Worm (Caenorhabditis elegans) whole organism, young adult: ENCODE data around the gene ZK1055.6.

ENCODE experiments used
- B0019.2 ChIP-seq: fragments of 200-800 bp; sonication (Bioruptor generic); conservative IDR thresholded peaks from 2 replicates; pipeline ENCODE4 v1.3.6; 2022; ENCODE audit warnings: missing genetic modification reagents, missing genetic modification characterization, missing compliant biosample characterization
- B0261.1 ChIP-seq: sonication (generic microtip); optimal IDR thresholded peaks from 2 replicates; lab custom pipeline; 2016; ENCODE audit warnings: mild to moderate bottlenecking, missing genetic modification characterization, moderate library complexity, missing compliant biosample characterization
- C06A6.2 ChIP-seq: fragments of 200-800 bp; sonication (Bioruptor generic); conservative IDR thresholded peaks from 2 replicates; pipeline ENCODE4 v1.3.6; 2022; ENCODE audit warnings: missing genetic modification characterization, missing compliant biosample characterization
- T07F8.4 ChIP-seq: sonication (generic microtip); optimal IDR thresholded peaks from 2 replicates; lab custom pipeline; 2016; ENCODE audit warnings: mild to moderate bottlenecking, missing genetic modification characterization, moderate library complexity, missing compliant biosample characterization
- T26A5.8 ChIP-seq: sonication (generic microtip); optimal IDR thresholded peaks from 2 replicates; lab custom pipeline; 2016; ENCODE audit warnings: missing genetic modification characterization, missing compliant biosample characterization
- attf-5 ChIP-seq: fragments of 200-800 bp; sonication (Bioruptor generic); optimal IDR thresholded peaks from 2 replicates; lab custom pipeline; 2018; ENCODE audit warnings: mild to moderate bottlenecking, missing genetic modification characterization, missing compliant biosample characterization
- attf-6 ChIP-seq: fragments of 200-800 bp; sonication (Bioruptor generic); IDR thresholded peaks from 2 replicates; pipeline ENCODE4 v1.3.6; 2022; ENCODE audit warnings: missing genetic modification reagents, missing genetic modification characterization, missing compliant biosample characterization
- bed-2 ChIP-seq: fragments of 200-800 bp; sonication (Bioruptor generic); IDR thresholded peaks from 2 replicates; pipeline ENCODE4 v1.3.6; 2022; ENCODE audit warnings: missing genetic modification reagents, missing genetic modification characterization, missing compliant biosample characterization
- cebp-1 ChIP-seq, 2 experiments: fragments of 200-800 bp in 1 of 2; sonication (Bioruptor generic) in 1 of 2; sonication (generic microtip) in 1 of 2; IDR thresholded peaks in 1 of 2; optimal IDR thresholded peaks in 1 of 2; 2 replicates each; pipeline versions ENCODE4 v1.3.6 to Lab custom; 2017 to 2022; ENCODE audit warnings: missing compliant biosample characterization in 2 of 2, missing genetic modification characterization in 2 of 2, mild to moderate bottlenecking in 1 of 2, missing genetic modification reagents in 1 of 2, moderate library complexity in 1 of 2
- cebp-2 ChIP-seq: fragments of 200-800 bp; sonication (Bioruptor generic); IDR thresholded peaks from 2 replicates; pipeline ENCODE4 v1.3.6; 2022; ENCODE audit warnings: missing genetic modification characterization, missing compliant biosample characterization
- ceh-40 ChIP-seq: fragments of 200-800 bp; sonication (Bioruptor generic); IDR thresholded peaks from 2 replicates; pipeline ENCODE4 v1.3.6; 2022; ENCODE audit warnings: missing genetic modification characterization, missing compliant biosample characterization
- chd-7 ChIP-seq: sonication (generic microtip); optimal IDR thresholded peaks from 2 replicates; lab custom pipeline; 2016; ENCODE audit warnings: mild to moderate bottlenecking, missing genetic modification characterization, moderate library complexity, missing compliant biosample characterization
- die-1 ChIP-seq: sonication (generic microtip); optimal IDR thresholded peaks from 2 replicates; lab custom pipeline; 2016; ENCODE audit warnings: missing genotype, mild to moderate bottlenecking, missing genetic modification characterization, missing compliant biosample characterization
- dox-1 ChIP-seq: fragments of 200-800 bp; sonication (Bioruptor generic); IDR thresholded peaks from 2 replicates; pipeline ENCODE4 v1.3.6; 2022; ENCODE audit warnings: missing genetic modification reagents, missing genetic modification characterization, missing compliant biosample characterization
- dpff-1 ChIP-seq: sonication (generic microtip); optimal IDR thresholded peaks from 2 replicates; lab custom pipeline; 2017; ENCODE audit warnings: mild to moderate bottlenecking, missing genetic modification characterization, missing compliant biosample characterization
- ets-4 ChIP-seq: fragments of 200-800 bp; sonication (Bioruptor generic); optimal IDR thresholded peaks from 2 replicates; lab custom pipeline; 2018; ENCODE audit warnings: mild to moderate bottlenecking, missing genetic modification characterization, missing compliant biosample characterization
- hrde-1 ChIP-seq: sonication (generic microtip); optimal IDR thresholded peaks from 2 replicates; lab custom pipeline; 2016; ENCODE audit warnings: missing genetic modification characterization, mild to moderate bottlenecking, missing compliant biosample characterization, moderate library complexity, missing genotype, missing genetic modification reagents, borderline replicate concordance
- let-607 ChIP-seq, 2 experiments: fragments of 200-800 bp in 1 of 2; sonication (Bioruptor generic) in 1 of 2; sonication (generic microtip) in 1 of 2; optimal IDR thresholded peaks; 2 replicates each; lab custom pipeline; 2016 to 2018; ENCODE audit warnings: mild to moderate bottlenecking in 2 of 2, missing compliant biosample characterization in 2 of 2, missing genetic modification characterization in 2 of 2, moderate library complexity in 2 of 2, missing genotype in 1 of 2
- lin-54 ChIP-seq: fragments of 200-800 bp; sonication (Bioruptor generic); optimal IDR thresholded peaks from 2 replicates; lab custom pipeline; 2018; ENCODE audit warnings: mild to moderate bottlenecking, missing genetic modification characterization, missing compliant biosample characterization
- madf-10 ChIP-seq: sonication (generic microtip); optimal IDR thresholded peaks from 2 replicates; lab custom pipeline; 2016; ENCODE audit warnings: mild to moderate bottlenecking, missing genetic modification characterization, missing compliant biosample characterization
- mes-4 ChIP-seq: sonication (generic microtip); optimal IDR thresholded peaks from 2 replicates; lab custom pipeline; 2016; ENCODE audit warnings: missing genotype, missing genetic modification characterization, missing compliant biosample characterization
- nfya-2 ChIP-seq: fragments of 200-800 bp; sonication (Bioruptor generic); IDR thresholded peaks from 2 replicates; pipeline ENCODE4 v1.3.6; 2022; ENCODE audit warnings: missing genetic modification reagents, missing genetic modification characterization, missing compliant biosample characterization
- pbrm-1 ChIP-seq: fragments of 200-800 bp; sonication (Bioruptor generic); IDR thresholded peaks from 2 replicates; pipeline ENCODE4 v1.3.6; 2022; ENCODE audit warnings: missing genetic modification reagents, missing genetic modification characterization, missing compliant biosample characterization
- rec-8 ChIP-seq, 2 experiments: sonication (generic microtip); optimal IDR thresholded peaks; 2 replicates each; lab custom pipeline; 2016; ENCODE audit warnings: mild to moderate bottlenecking in 2 of 2, missing genetic modification characterization in 2 of 2, missing genetic modification reagents in 2 of 2, missing genotype in 2 of 2, missing biosample characterization in 1 of 2, missing compliant biosample characterization in 1 of 2, moderate library complexity in 1 of 2
- repo-1 ChIP-seq: sonication (generic microtip); optimal IDR thresholded peaks from 2 replicates; lab custom pipeline; 2017; ENCODE audit warnings: mild to moderate bottlenecking, missing genetic modification characterization, missing compliant biosample characterization
- sdz-38 ChIP-seq: sonication (generic microtip); optimal IDR thresholded peaks from 2 replicates; lab custom pipeline; 2016; ENCODE audit warnings: missing genotype, missing genetic modification characterization, missing compliant biosample characterization
- snpc-1.3 ChIP-seq: sonication (generic microtip); optimal IDR thresholded peaks from 2 replicates; lab custom pipeline; 2017; ENCODE audit warnings: missing genetic modification characterization, mild to moderate bottlenecking, missing compliant biosample characterization, antibody characterized with exemption, moderate library complexity, missing genotype, missing genetic modification reagents; ENCODE audit not compliant: insufficient read depth
- tlf-1 ChIP-seq: fragments of 200-800 bp; sonication (Bioruptor generic); optimal IDR thresholded peaks from 2 replicates; lab custom pipeline; 2018; ENCODE audit warnings: mild to moderate bottlenecking, missing genetic modification characterization, missing compliant biosample characterization
- zfh-2 ChIP-seq: fragments of 200-800 bp; sonication (Bioruptor generic); conservative IDR thresholded peaks from 2 replicates; pipeline ENCODE4 v1.3.6; 2022; ENCODE audit warnings: missing genetic modification reagents, missing genetic modification characterization, missing compliant biosample characterization
- ztf-18 ChIP-seq: sonication (generic microtip); optimal IDR thresholded peaks from 2 replicates; lab custom pipeline; 2016; ENCODE audit warnings: missing genotype, mild to moderate bottlenecking, missing genetic modification characterization, missing compliant biosample characterization
- ztf-3 ChIP-seq: fragments of 200-800 bp; sonication (Bioruptor generic); optimal IDR thresholded peaks from 2 replicates; lab custom pipeline; 2018; ENCODE audit warnings: mild to moderate bottlenecking, missing genetic modification characterization, missing compliant biosample characterization

Gene ZK1055.6

ce11 chrV:6551707-6552390 is 50.6 kb downstream of the ZK1055.6 start, which contains the start of gene twk-10 (continued):
- no peak for TF ChIP-seq dpff-1 (tag; lab: Kevin White, UChicago)
- no peak for TF ChIP-seq tlf-1 (GFP tag; lab: Kevin White, UChicago)
- TF ChIP-seq snpc-1.3, result peak; percentile 57
- no peak for TF ChIP-seq madf-10
- TF ChIP-seq nfya-2 (GFP tag; lab: Robert Waterston, UW), result no peak
- TF ChIP-seq mes-4 (tag; lab: Kevin White, UChicago), result peak; percentile 18
- no peak for TF ChIP-seq B0019.2
- no peak for TF ChIP-seq C06A6.2 (GFP tag; lab: Robert Waterston, UW)
- TF ChIP-seq attf-6 (GFP tag; lab: Robert Waterston, UW), result no peak
- peak; percentile 51 for TF ChIP-seq lin-54 (GFP tag; lab: Kevin White, UChicago)
- TF ChIP-seq T07F8.4 (tag; lab: Kevin White, UChicago), result peak; percentile 35
- TF ChIP-seq ceh-40 (GFP tag; lab: Robert Waterston, UW), result peak; percentile 57; the same call in 1 of the 2 replicates
- 0 out of 2 replicates have a peak, but pooled peaks have one; percentile 47 for TF ChIP-seq cebp-2 (GFP tag; lab: Robert Waterston, UW)
- TF ChIP-seq cebp-1 (GFP tag; IDR thresholded peaks at IDR 0.05; lab: Robert Waterston, UW), result no peak
- TF ChIP-seq cebp-1 (tag; optimal IDR thresholded peaks at IDR 0.05; lab: Kevin White, UChicago), result no peak
- peak; percentile 56 for TF ChIP-seq ztf-18
- peak in 1 of 2 experiments; percentile 73 for TF ChIP-seq rec-8 (tag; optimal IDR thresholded peaks at IDR 0.05; lab: Kevin White, UChicago)
- TF ChIP-seq ztf-3 (GFP tag; lab: Kevin White, UChicago), result no peak
- peak; percentile 72; the same call in 1 of the 2 replicates for TF ChIP-seq dox-1 (GFP tag; lab: Robert Waterston, UW)
- peak in 1 of 2 experiments; percentile 42 for TF ChIP-seq let-607 (tag; optimal IDR thresholded peaks at IDR 0.05; lab: Kevin White, UChicago)
- TF ChIP-seq hrde-1 (tag; lab: Kevin White, UChicago), result peak; percentile 4
- TF ChIP-seq chd-7 (tag; lab: Kevin White, UChicago), result no peak
- TF ChIP-seq ets-4, result peak; percentile 18
- TF ChIP-seq B0261.1 (tag; lab: Kevin White, UChicago), result peak; percentile 73

ce11 chrV:6549871-6550270 is 52.5 kb downstream of the ZK1055.6 start, which contains the start of gene lipl-4:
Gene lipl-4, plus strand, starts transcription at chrV:6550171.
- no peak for TF ChIP-seq ztf-18
- TF ChIP-seq T26A5.8, result no peak
- no peak for TF ChIP-seq bed-2 (GFP tag; lab: Robert Waterston, UW)
- TF ChIP-seq repo-1 (tag; lab: Kevin White, UChicago), result no peak
- TF ChIP-seq zfh-2, result no peak
- no peak for TF ChIP-seq pbrm-1
- no peak for TF ChIP-seq attf-5
- TF ChIP-seq sdz-38 (tag; lab: Kevin White, UChicago), result no peak
- TF ChIP-seq die-1 (tag; lab: Kevin White, UChicago), result no peak
